Worm (Caenorhabditis elegans) whole organism, L1 larva: ENCODE measurements around the gene W09D6.1.

Experiments used
- C04F5.9 ChIP-seq: sonication (generic microtip); optimal IDR thresholded peaks from 2 replicates; lab custom pipeline; 2016; ENCODE audit warnings: missing genetic modification characterization, missing compliant biosample characterization
- C16A3.4 ChIP-seq: fragments of 150-350 bp; optimal IDR thresholded peaks from 2 replicates; lab custom pipeline; 2014; ENCODE audit warnings: missing biosample characterization, missing genetic modification characterization
- F16B12.6 ChIP-seq: fragments of 150-350 bp; optimal IDR thresholded peaks from 2 replicates; lab custom pipeline; 2014; ENCODE audit warnings: missing biosample characterization, missing genetic modification characterization
- Y116A8C.19 ChIP-seq: sonication (generic microtip); optimal IDR thresholded peaks from 2 replicates; lab custom pipeline; 2016; ENCODE audit warnings: missing compliant biosample characterization, missing genetic modification characterization, borderline replicate concordance
- aha-1 ChIP-seq: fragments of 150-350 bp; optimal IDR thresholded peaks from 2 replicates; lab custom pipeline; 2014; ENCODE audit warnings: missing biosample characterization, missing genetic modification characterization
- alr-1 ChIP-seq: fragments of 200-800 bp; sonication (Bioruptor generic); optimal IDR thresholded peaks from 2 replicates; lab custom pipeline; 2018; ENCODE audit warnings: borderline replicate concordance, mild to moderate bottlenecking, missing genetic modification characterization, missing compliant biosample characterization
- aly-2 ChIP-seq: fragments of 150-350 bp; optimal IDR thresholded peaks from 2 replicates; lab custom pipeline; 2014; ENCODE audit warnings: missing biosample characterization, missing genetic modification characterization
- ama-1 ChIP-seq: fragments of 150-350 bp; optimal IDR thresholded peaks from 2 replicates; lab custom pipeline; 2014
- ceh-63 ChIP-seq: fragments of 200-800 bp; sonication (Bioruptor generic); optimal IDR thresholded peaks from 2 replicates; lab custom pipeline; 2018; ENCODE audit warnings: mild to moderate bottlenecking, missing genetic modification characterization, missing compliant biosample characterization
- ceh-82 ChIP-seq, 3 experiments: fragments of 150-350 bp in 1 of 3; sonication (generic microtip) in 2 of 3; optimal IDR thresholded peaks; 2 replicates each; lab custom pipeline; 2014 to 2017; ENCODE audit warnings: missing biosample characterization in 3 of 3, missing genetic modification characterization in 3 of 3
- ceh-90 ChIP-seq: sonication (generic microtip); optimal IDR thresholded peaks from 2 replicates; lab custom pipeline; 2016; ENCODE audit warnings: missing genetic modification characterization, missing compliant biosample characterization
- ces-1 ChIP-seq: fragments of 150-350 bp; optimal IDR thresholded peaks from 2 replicates; lab custom pipeline; 2014; ENCODE audit warnings: missing biosample characterization, missing genetic modification reagents, missing genetic modification characterization
- dsc-1 ChIP-seq: sonication (generic microtip); optimal IDR thresholded peaks from 2 replicates; lab custom pipeline; 2016; ENCODE audit warnings: mild to moderate bottlenecking, missing genetic modification characterization, missing compliant biosample characterization
- efl-1 ChIP-seq, 4 experiments: fragments of 150-350 bp; optimal IDR thresholded peaks in 3 of 4; peaks in 1 of 4; 1 replicate in 1 of 4; 2 replicates in 3 of 4; lab custom pipeline; 2014; ENCODE audit warnings: missing biosample characterization in 2 of 4, missing genetic modification characterization in 2 of 4, missing genetic modification reagents in 2 of 4
- egl-13 ChIP-seq: sonication (generic microtip); optimal IDR thresholded peaks from 2 replicates; lab custom pipeline; 2016; ENCODE audit warnings: missing genotype, missing genetic modification reagents, missing genetic modification characterization, missing compliant biosample characterization
- egl-27 ChIP-seq, 2 experiments: fragments of 150-350 bp in 1 of 2; sonication (generic microtip); optimal IDR thresholded peaks; 3 replicates each; lab custom pipeline; 2017 to 2018; ENCODE audit warnings: missing biosample characterization in 2 of 2, missing genetic modification characterization in 2 of 2, missing genetic modification reagents in 2 of 2
- elt-3 ChIP-seq, 6 experiments: fragments of 150-350 bp in 1 of 6; sonication (generic microtip); optimal IDR thresholded peaks; 2 replicates each; lab custom pipeline; 2017 to 2018; ENCODE audit warnings: missing biosample characterization in 6 of 6, missing genetic modification characterization in 6 of 6, inconsistent platforms in 1 of 6
- fkh-4 ChIP-seq: sonication (generic microtip); optimal IDR thresholded peaks from 2 replicates; lab custom pipeline; 2016; ENCODE audit warnings: missing compliant biosample characterization, missing genetic modification characterization, borderline replicate concordance
- fkh-8 ChIP-seq: sonication (generic microtip); optimal IDR thresholded peaks from 2 replicates; lab custom pipeline; 2016; ENCODE audit warnings: mild to moderate bottlenecking, missing genetic modification characterization, missing compliant biosample characterization
- grh-1 ChIP-seq: fragments of 200-800 bp; sonication (Bioruptor generic); IDR thresholded peaks from 2 replicates; pipeline ENCODE4 v1.3.6; 2022; ENCODE audit warnings: missing genetic modification reagents, missing genetic modification characterization, missing compliant biosample characterization
- hlh-17 ChIP-seq: fragments of 200-800 bp; sonication (Bioruptor generic); optimal IDR thresholded peaks from 2 replicates; lab custom pipeline; 2018; ENCODE audit warnings: missing genetic modification characterization, mild to moderate bottlenecking, missing compliant biosample characterization, moderate library complexity, borderline replicate concordance
- hlh-4 ChIP-seq: sonication (generic microtip); optimal IDR thresholded peaks from 2 replicates; lab custom pipeline; 2016; ENCODE audit warnings: mild to moderate bottlenecking, missing genetic modification characterization, missing compliant biosample characterization
- hpl-2 ChIP-seq: fragments of 150-350 bp; optimal IDR thresholded peaks from 2 replicates; lab custom pipeline; 2014; ENCODE audit warnings: missing biosample characterization, missing genetic modification reagents, missing genetic modification characterization
- isw-1 ChIP-seq: fragments of 200-800 bp; sonication (Bioruptor generic); IDR thresholded peaks from 2 replicates; pipeline ENCODE4 v1.3.6; 2022; ENCODE audit warnings: missing genetic modification characterization, missing compliant biosample characterization
- lin-14 ChIP-seq: fragments of 200-800 bp; sonication (Bioruptor generic); optimal IDR thresholded peaks from 2 replicates; lab custom pipeline; 2018; ENCODE audit warnings: mild to moderate bottlenecking, missing genetic modification characterization, moderate library complexity, missing compliant biosample characterization
- lin-15B ChIP-seq: fragments of 150-350 bp; sonication (generic microtip); optimal IDR thresholded peaks from 3 replicates; lab custom pipeline; 2014; ENCODE audit warnings: missing biosample characterization, missing genetic modification characterization
- lir-3 ChIP-seq: sonication (generic microtip); optimal IDR thresholded peaks from 2 replicates; lab custom pipeline; 2016; ENCODE audit warnings: mild to moderate bottlenecking, missing genetic modification characterization, moderate library complexity, missing compliant biosample characterization; ENCODE audit not compliant: poor library complexity
- mab-9 ChIP-seq: fragments of 200-800 bp; sonication (Bioruptor generic); IDR thresholded peaks from 2 replicates; pipeline ENCODE4 v1.3.6; 2022; ENCODE audit warnings: missing genetic modification reagents, missing genetic modification characterization, missing compliant biosample characterization
- nhr-11 ChIP-seq: fragments of 150-350 bp; optimal IDR thresholded peaks from 2 replicates; lab custom pipeline; 2014; ENCODE audit warnings: missing biosample characterization, missing genetic modification characterization
- nhr-20 ChIP-seq: sonication (generic microtip); optimal IDR thresholded peaks from 2 replicates; lab custom pipeline; 2016; ENCODE audit warnings: mild to moderate bottlenecking, missing genetic modification characterization, missing compliant biosample characterization
- nhr-47 ChIP-seq: sonication (generic microtip); optimal IDR thresholded peaks from 2 replicates; lab custom pipeline; 2016; ENCODE audit warnings: mild to moderate bottlenecking, missing genetic modification characterization, moderate library complexity, missing compliant biosample characterization
- nhr-90 ChIP-seq: sonication (generic microtip); optimal IDR thresholded peaks from 2 replicates; lab custom pipeline; 2016; ENCODE audit warnings: mild to moderate bottlenecking, missing genetic modification characterization, missing compliant biosample characterization; ENCODE audit not compliant: poor library complexity
- rnt-1 ChIP-seq: sonication (generic microtip); optimal IDR thresholded peaks from 2 replicates; lab custom pipeline; 2016; ENCODE audit warnings: mild to moderate bottlenecking, missing genetic modification characterization, moderate library complexity, missing compliant biosample characterization
- snu-23 ChIP-seq: sonication (generic microtip); optimal IDR thresholded peaks from 2 replicates; lab custom pipeline; 2016; ENCODE audit warnings: missing genetic modification characterization, missing compliant biosample characterization
- sox-4 ChIP-seq: sonication (generic microtip); optimal IDR thresholded peaks from 2 replicates; lab custom pipeline; 2016; ENCODE audit warnings: missing genetic modification characterization, missing compliant biosample characterization
- sptf-1 ChIP-seq: fragments of 150-350 bp; optimal IDR thresholded peaks from 2 replicates; lab custom pipeline; 2014; ENCODE audit warnings: missing biosample characterization, missing genetic modification characterization
- sup-37 ChIP-seq: fragments of 200-800 bp; sonication (Bioruptor generic); optimal IDR thresholded peaks from 2 replicates; lab custom pipeline; 2018; ENCODE audit warnings: mild to moderate bottlenecking, missing genetic modification characterization, missing compliant biosample characterization
- tbx-2 ChIP-seq: sonication (generic microtip); optimal IDR thresholded peaks from 2 replicates; lab custom pipeline; 2016; ENCODE audit warnings: missing genetic modification characterization, missing compliant biosample characterization
- tlp-1 ChIP-seq: fragments of 150-350 bp; optimal IDR thresholded peaks from 2 replicates; lab custom pipeline; 2014; ENCODE audit warnings: missing biosample characterization, missing genetic modification characterization
- unc-30 ChIP-seq: sonication (generic microtip); optimal IDR thresholded peaks from 2 replicates; lab custom pipeline; 2017; ENCODE audit warnings: missing biosample characterization, missing genetic modification characterization
- unc-62 ChIP-seq: fragments of 150-350 bp; optimal IDR thresholded peaks from 2 replicates; lab custom pipeline; 2014; ENCODE audit warnings: missing biosample characterization, missing genetic modification reagents, missing genetic modification characterization
- unc-86 ChIP-seq: sonication (generic microtip); optimal IDR thresholded peaks from 2 replicates; lab custom pipeline; 2016; ENCODE audit warnings: missing genetic modification characterization, missing compliant biosample characterization
- unc-98 ChIP-seq: fragments of 200-800 bp; sonication (Bioruptor generic); IDR thresholded peaks from 2 replicates; pipeline ENCODE4 v1.3.6; 2022; ENCODE audit warnings: missing genetic modification characterization, missing compliant biosample characterization
- vab-15 ChIP-seq: sonication (generic microtip); optimal IDR thresholded peaks from 2 replicates; lab custom pipeline; 2017; ENCODE audit warnings: missing genotype, mild to moderate bottlenecking, missing genetic modification characterization, missing compliant biosample characterization
- ztf-11 ChIP-seq, 2 experiments: sonication (generic microtip); optimal IDR thresholded peaks; 2 replicates each; lab custom pipeline; 2016 to 2017; ENCODE audit warnings: missing genetic modification characterization in 2 of 2, missing biosample characterization in 1 of 2, missing compliant biosample characterization in 1 of 2

Gene W09D6.1

DNA sequence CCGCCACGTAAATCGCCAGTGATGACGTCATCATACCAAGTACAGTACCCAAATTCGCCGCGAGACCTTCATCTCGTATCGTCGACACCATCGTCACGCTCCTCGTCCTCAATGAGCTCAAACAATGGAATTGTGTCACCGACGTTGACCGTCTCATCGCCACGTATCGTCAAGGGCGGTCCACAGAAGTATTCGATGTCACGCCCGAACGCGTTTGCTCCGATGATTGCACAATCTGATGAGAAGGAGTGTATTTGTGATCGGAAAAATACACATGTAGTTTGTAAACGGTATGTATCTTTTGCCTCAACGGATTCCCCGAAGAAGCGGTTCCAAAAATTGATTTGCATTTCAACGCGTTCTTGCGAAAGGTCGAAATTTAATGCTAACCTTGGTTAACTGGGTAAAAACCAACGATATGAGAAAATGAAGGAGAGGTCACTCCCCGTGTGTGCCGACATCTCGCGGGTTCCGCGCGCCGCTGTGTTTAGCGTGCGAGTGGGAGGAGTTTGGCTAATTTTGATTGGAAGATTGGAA lies 21.5 kb downstream of the W09D6.1 start (continued):
- no peak for TF ChIP-seq unc-62 (GFP tag; lab: Kevin White, UChicago)
- TF ChIP-seq lin-14 = peak; percentile 30
- no peak for TF ChIP-seq nhr-11 (tag; lab: Kevin White, UChicago)
- no peak for TF ChIP-seq C04F5.9 (tag; lab: Kevin White, UChicago)
- no peak for TF ChIP-seq lin-15B (tag; lab: Kevin White, UChicago)
- no peak for TF ChIP-seq unc-86
- TF ChIP-seq alr-1 (tag; lab: Kevin White, UChicago) = no peak
- TF ChIP-seq ceh-90 (tag; lab: Kevin White, UChicago) = no peak
- TF ChIP-seq sup-37 (GFP tag; lab: Kevin White, UChicago) = peak; percentile 35
- no peak for TF ChIP-seq ces-1
- TF ChIP-seq C16A3.4 (tag; lab: Kevin White, UChicago) = no peak
- no peak for TF ChIP-seq hlh-4 (tag; lab: Kevin White, UChicago)
- TF ChIP-seq snu-23 (GFP tag; lab: Kevin White, UChicago) = peak; percentile 54
- TF ChIP-seq egl-27 (tag; optimal IDR thresholded peaks at IDR 0.05; lab: Kevin White, UChicago) = no peak

DNA sequence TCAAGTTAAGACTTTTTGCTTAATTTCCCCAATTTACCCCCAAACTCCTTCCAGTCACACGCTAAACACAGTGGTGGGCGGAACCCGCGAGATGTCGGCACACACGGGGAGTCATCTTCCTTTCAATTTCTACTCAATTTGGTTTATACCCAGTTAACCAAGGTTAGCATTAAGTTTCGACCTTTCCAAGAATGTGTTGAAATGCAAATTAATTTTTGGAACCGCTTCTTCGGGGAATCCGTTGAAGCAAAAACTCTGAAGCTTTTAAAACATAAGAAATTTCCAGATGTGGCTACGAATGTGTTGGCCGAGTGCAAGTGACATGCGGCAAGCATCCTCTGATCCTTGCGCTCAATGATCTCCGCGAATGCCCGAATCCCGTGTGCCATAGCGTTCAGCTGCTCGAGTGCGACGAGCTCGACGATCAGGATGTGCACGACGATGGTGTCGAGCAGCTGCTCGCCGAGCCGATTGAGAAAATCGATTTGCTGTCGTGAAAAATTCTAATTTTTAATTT lies 22.3 kb downstream of the W09D6.1 start:
- TF ChIP-seq ama-1 (lab: Kevin White, UChicago) (peak; percentile 82), unc-62 (GFP tag; lab: Kevin White, UChicago) (no peak), tlp-1 (no peak), C16A3.4 (tag; lab: Kevin White, UChicago) (no peak), grh-1 (GFP tag; lab: Robert Waterston, UW) (peak; percentile 23; the same call in 1 of the 2 replicates), aha-1 (tag; lab: Kevin White, UChicago) (no peak), isw-1 (GFP tag; lab: Robert Waterston, UW) (no peak), sptf-1 (tag; lab: Kevin White, UChicago) (no peak), elt-3 (tag; optimal IDR thresholded peaks at IDR 0.05; lab: Kevin White, UChicago) (no peak), Y116A8C.19 (no peak), F16B12.6 (tag; lab: Kevin White, UChicago) (no peak), nhr-47 (tag; lab: Kevin White, UChicago) (peak; percentile 21), efl-1 (optimal IDR thresholded peaks at IDR 0.05; lab: Kevin White, UChicago) (peak in 1 of 2 experiments; percentile 13), efl-1 (GFP tag; optimal IDR thresholded peaks at IDR 0.05 in 1 of 2; lab: Kevin White, UChicago) (peak in 1 of 2 experiments; percentile 84), rnt-1 (peak; percentile 37)

DNA sequence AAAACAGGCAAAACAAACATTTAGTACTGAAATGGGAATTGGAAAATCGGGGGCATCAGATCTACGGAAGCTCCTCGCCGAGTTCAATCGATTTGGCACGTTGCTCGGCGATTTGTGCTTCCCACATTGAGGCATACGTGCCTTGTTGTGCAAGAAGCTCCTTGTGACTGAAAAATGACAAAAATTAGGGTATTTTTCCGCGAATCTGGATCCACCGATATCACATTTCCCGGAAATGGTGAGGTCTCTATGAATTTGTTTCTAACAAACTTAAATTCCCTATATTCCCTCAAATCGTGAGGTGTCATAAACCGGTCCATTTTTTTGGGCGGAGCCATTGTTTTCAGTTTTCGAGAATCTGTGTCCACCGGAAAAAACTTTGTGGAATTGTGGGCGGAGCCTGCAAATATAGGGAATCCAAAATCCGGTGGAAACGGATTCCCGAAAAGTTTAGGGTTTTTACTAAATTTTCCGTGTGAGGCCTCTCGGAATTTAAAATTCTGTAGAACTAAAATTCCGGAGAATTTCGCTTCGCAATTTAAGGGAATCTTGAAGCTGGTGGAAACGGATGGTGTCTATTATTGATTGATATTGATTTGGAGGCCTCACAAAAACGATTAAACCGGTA lies 23.1 kb downstream of the W09D6.1 start:
- TF ChIP-seq unc-98 (GFP tag; lab: Robert Waterston, UW) = peak; percentile 98
- TF ChIP-seq unc-30 (tag; lab: Kevin White, UChicago) = no peak
- peak in 1 of 2 experiments; percentile 93 for TF ChIP-seq ztf-11 (tag; optimal IDR thresholded peaks at IDR 0.05; lab: Kevin White, UChicago)
- peak; percentile 45; the same call in 1 of the 2 replicates for TF ChIP-seq grh-1 (GFP tag; lab: Robert Waterston, UW)
- TF ChIP-seq mab-9 = peak; percentile 83
- peak; percentile 67 for TF ChIP-seq fkh-4
- TF ChIP-seq nhr-90 = peak; percentile 88
- TF ChIP-seq vab-15 (tag; lab: Kevin White, UChicago) = peak; percentile 81
- no peak for TF ChIP-seq aly-2
- TF ChIP-seq egl-13 (tag; lab: Kevin White, UChicago) = peak; percentile 78
- peak; percentile 71 for TF ChIP-seq ceh-90 (tag; lab: Kevin White, UChicago)
- TF ChIP-seq ceh-63 (GFP tag; lab: Kevin White, UChicago) = peak; percentile 85
- TF ChIP-seq lir-3 (tag; lab: Kevin White, UChicago) = peak; percentile 90
- TF ChIP-seq nhr-20 (tag; lab: Kevin White, UChicago) = peak; percentile 63
- TF ChIP-seq egl-27 (tag; optimal IDR thresholded peaks at IDR 0.05; lab: Kevin White, UChicago) = no peak
- TF ChIP-seq hpl-2 (GFP tag; lab: Kevin White, UChicago) = no peak
- peak; percentile 62 for TF ChIP-seq unc-86
- TF ChIP-seq C04F5.9 (tag; lab: Kevin White, UChicago) = peak; percentile 55
- peak; percentile 69 for TF ChIP-seq dsc-1 (tag; lab: Kevin White, UChicago)
- peak; percentile 86 for TF ChIP-seq sox-4 (tag; lab: Kevin White, UChicago)
- peak; percentile 84 for TF ChIP-seq hlh-4 (tag; lab: Kevin White, UChicago)
- TF ChIP-seq fkh-8 (tag; lab: Kevin White, UChicago) = peak; percentile 40
- TF ChIP-seq rnt-1 = peak; percentile 61
- no peak for TF ChIP-seq nhr-11 (tag; lab: Kevin White, UChicago)
- peak; percentile 79 for TF ChIP-seq tbx-2 (tag; lab: Kevin White, UChicago)
- no peak for TF ChIP-seq hlh-17 (GFP tag; lab: Kevin White, UChicago)
- TF ChIP-seq ceh-82 (tag; optimal IDR thresholded peaks at IDR 0.05; lab: Kevin White, UChicago) = no peak
